Fruit fly (Drosophila melanogaster): ENCODE results near the gene fw.
A peak's percentile ranks its signal among the peaks of the same experiment; 100 is the strongest.

Gene fw

DNA sequence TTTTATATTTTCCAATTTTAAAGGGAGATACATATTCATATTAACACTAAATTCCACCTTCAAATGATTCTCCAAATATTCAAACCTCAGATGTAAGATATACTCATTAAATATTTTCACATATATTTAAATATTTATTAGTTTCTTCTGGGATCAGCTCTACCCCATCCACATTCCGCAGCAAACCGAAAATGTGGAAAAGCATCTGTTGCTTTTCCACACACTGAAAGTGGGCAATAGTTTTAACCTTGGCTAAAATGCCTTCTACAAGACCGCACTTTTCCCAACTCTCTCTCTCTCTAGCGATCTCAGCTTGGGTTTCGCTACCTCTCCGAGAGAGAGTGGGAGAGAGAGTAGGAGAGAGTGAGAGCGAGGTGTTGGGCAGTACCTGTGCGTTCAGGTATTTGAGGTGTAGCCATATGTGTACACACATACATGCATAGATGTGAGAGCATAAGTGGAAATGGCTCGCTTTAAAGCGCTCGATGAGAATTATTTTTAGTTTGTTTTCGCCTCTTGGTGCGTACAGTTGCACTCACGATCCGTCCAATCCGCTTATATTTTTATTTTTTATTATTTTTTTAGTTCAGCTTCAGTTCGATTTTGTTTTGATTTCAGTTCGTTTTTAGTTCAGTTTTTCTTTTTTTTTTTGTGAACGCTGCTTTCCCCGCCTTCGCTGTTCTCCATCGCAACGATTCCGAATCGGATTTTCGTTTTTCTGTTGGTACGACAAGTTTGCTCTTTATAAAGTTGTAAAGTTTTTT, 3.1 kb upstream of the fw start, which contains the start of gene CG1806:
TSS of gene CG1806 (plus strand) at position 499 of the 764 bp plus-strand sequence.
- TF ChIP-seq foxo (GFP tag; optimal IDR thresholded peaks at IDR 0.05) (no peak), sv (GFP tag; optimal IDR thresholded peaks at IDR 0.05) (no peak), GATAd (GFP tag; optimal IDR thresholded peaks at IDR 0.05) (no peak), sage (GFP tag; optimal IDR thresholded peaks at IDR 0.05) (peak; percentile 62), brk (GFP tag; optimal IDR thresholded peaks at IDR 0.05) (peak; percentile 27), OdsH (GFP tag; optimal IDR thresholded peaks at IDR 0.05) (no peak), Jra (GFP tag; optimal IDR thresholded peaks at IDR 0.05) (peak; percentile 9), Vsx2 (GFP tag; optimal IDR thresholded peaks at IDR 0.05; ENCODE audit: partially characterized antibody) (peak; percentile 95), HLH106 (tag; optimal IDR thresholded peaks at IDR 0.05) (no peak), rgr (GFP tag; optimal IDR thresholded peaks at IDR 0.05) (no peak), br (GFP tag; optimal IDR thresholded peaks at IDR 0.05) (no peak), Mio (GFP tag; optimal IDR thresholded peaks at IDR 0.05) (no peak), Abd-B (GFP tag; optimal IDR thresholded peaks at IDR 0.05) (no peak), lola (GFP tag; optimal IDR thresholded peaks at IDR 0.05) (no peak), CrebA (GFP tag; optimal IDR thresholded peaks at IDR 0.05; ENCODE audit: borderline replicate concordance) (no peak), Dfd (GFP tag; optimal IDR thresholded peaks at IDR 0.05) (no peak), N (GFP tag; optimal IDR thresholded peaks at IDR 0.05) (no peak), jim (GFP tag; optimal IDR thresholded peaks at IDR 0.05) (peak; percentile 60), woc (GFP tag; optimal IDR thresholded peaks at IDR 0.05) (no peak), psq (GFP tag; optimal IDR thresholded peaks at IDR 0.05) (no peak), Hr78 (GFP tag; optimal IDR thresholded peaks at IDR 0.05) (no peak), usp (GFP tag; optimal IDR thresholded peaks at IDR 0.05) (no peak), tai (GFP tag; optimal IDR thresholded peaks at IDR 0.05) (no peak), pan (optimal IDR thresholded peaks at IDR 0.05) (no peak), Sp1 (GFP tag; optimal IDR thresholded peaks at IDR 0.05) (peak; percentile 23), dsf (GFP tag; optimal IDR thresholded peaks at IDR 0.05; ENCODE audit: borderline replicate concordance) (no peak), CG9705 (GFP tag; optimal IDR thresholded peaks at IDR 0.05) (no peak), CG32264 (GFP tag; optimal IDR thresholded peaks at IDR 0.05) (no peak), Myc (optimal IDR thresholded peaks at IDR 0.05) (no peak), Hnf4 (GFP tag; optimal IDR thresholded peaks at IDR 0.05) (peak; percentile 34), dmrt93B (GFP tag; optimal IDR thresholded peaks at IDR 0.05) (no peak), Dif (GFP tag; optimal IDR thresholded peaks at IDR 0.05; ENCODE audit: partially characterized antibody) (peak; percentile 98), Rel (GFP tag; optimal IDR thresholded peaks at IDR 0.05) (peak; percentile 58), Rel (tag; optimal IDR thresholded peaks at IDR 0.05) (no peak), Hr83 (GFP tag; optimal IDR thresholded peaks at IDR 0.05; ENCODE audit: poor library complexity, severe bottlenecking) (peak; percentile 27), ey (GFP tag; optimal IDR thresholded peaks at IDR 0.05) (no peak), fru (GFP tag; optimal IDR thresholded peaks at IDR 0.05) (peak; percentile 25), h (GFP tag; optimal IDR thresholded peaks at IDR 0.05) (peak; percentile 20), dl (GFP tag; optimal IDR thresholded peaks at IDR 0.05; ENCODE audit: insufficient read depth in 1 of 2, partially characterized antibody in 2 of 2) (peak; percentile 97 to 98)

dm6 chrX:12004395-12004768, 668 bp upstream of the fw start:
- TF ChIP-seq foxo (GFP tag; optimal IDR thresholded peaks at IDR 0.05) (peak in 1 of 2 experiments; percentile 54), Vsx2 (GFP tag; optimal IDR thresholded peaks at IDR 0.05; ENCODE audit: partially characterized antibody) (no peak), dmrt93B (GFP tag; optimal IDR thresholded peaks at IDR 0.05) (peak; percentile 72), Sp1 (GFP tag; optimal IDR thresholded peaks at IDR 0.05) (peak; percentile 62), psq (GFP tag; optimal IDR thresholded peaks at IDR 0.05) (peak; percentile 54), sage (GFP tag; optimal IDR thresholded peaks at IDR 0.05) (no peak), fru (GFP tag; optimal IDR thresholded peaks at IDR 0.05) (peak; percentile 7), OdsH (GFP tag; optimal IDR thresholded peaks at IDR 0.05) (peak; percentile 38), jim (GFP tag; optimal IDR thresholded peaks at IDR 0.05) (no peak), dsf (GFP tag; optimal IDR thresholded peaks at IDR 0.05; ENCODE audit: borderline replicate concordance) (no peak), pan (optimal IDR thresholded peaks at IDR 0.05) (no peak), HLH106 (tag; optimal IDR thresholded peaks at IDR 0.05) (peak; percentile 47)
